Fruit fly (Drosophila melanogaster): ENCODE measurements around the gene CG1213.

Gene CG1213

DNA sequence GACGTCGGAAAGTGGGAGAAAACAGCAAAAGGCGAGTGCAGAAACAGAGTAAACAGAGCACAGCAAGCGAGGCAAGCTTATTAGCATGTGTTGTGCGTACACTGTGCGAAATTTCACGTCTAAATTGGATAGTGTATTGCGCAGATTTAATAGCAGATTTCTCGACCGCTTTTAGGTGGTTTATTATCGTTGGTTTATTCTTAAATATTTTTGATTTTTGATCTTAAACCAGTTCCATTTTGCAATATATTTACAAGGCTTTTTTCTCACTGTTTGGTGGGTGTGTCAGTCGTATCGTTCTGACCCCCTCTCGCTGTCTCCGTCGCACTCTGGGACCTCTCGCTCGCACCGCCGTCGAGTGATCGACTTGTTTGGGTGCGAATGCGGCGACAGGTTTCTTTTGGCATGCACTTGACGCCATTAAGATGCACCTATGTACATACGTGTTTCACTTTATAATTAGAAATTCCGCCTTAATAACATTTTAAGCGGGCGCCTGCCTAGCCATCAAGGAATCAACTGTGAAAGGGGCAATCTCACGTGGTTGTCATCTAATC, 6.9 kb upstream of the CG1213 start:
- TF ChIP-seq CG34367 (tag; optimal IDR thresholded peaks at IDR 0.05) (peak; percentile 77), fd96Ca (GFP tag; IDR thresholded peaks at IDR 0.05) (peak; percentile 97), Pif1A (GFP tag; optimal IDR thresholded peaks at IDR 0.05) (peak; percentile 89), CG8159 (tag; optimal IDR thresholded peaks at IDR 0.05) (peak; percentile 83), CG10348 (GFP tag; IDR thresholded peaks at IDR 0.05) (peak; percentile 64; the same call in 1 of the 2 replicates), CG14655 (GFP tag; optimal IDR thresholded peaks at IDR 0.05) (peak; percentile 93), CG12605 (GFP tag; IDR thresholded peaks at IDR 0.05) (peak; percentile 90), CG4496 (GFP tag; IDR thresholded peaks at IDR 0.05) (peak; percentile 96), CG9948 (tag; optimal IDR thresholded peaks at IDR 0.05) (no peak), CG13204 (GFP tag; optimal IDR thresholded peaks at IDR 0.05) (no peak), CG8301 (tag; optimal IDR thresholded peaks at IDR 0.05) (peak; percentile 95), gl (tag; optimal IDR thresholded peaks at IDR 0.05) (peak; percentile 55), Snoo (tag; optimal IDR thresholded peaks at IDR 0.05) (peak; percentile 85), CG32121 (GFP tag; IDR thresholded peaks at IDR 0.05) (peak; percentile 92), Pif1B (GFP tag; optimal IDR thresholded peaks at IDR 0.05) (peak; percentile 87), rn (GFP tag; IDR thresholded peaks at IDR 0.05) (peak; percentile 88), CG15710 (tag; optimal IDR thresholded peaks at IDR 0.05) (peak; percentile 81), D1 (tag; optimal IDR thresholded peaks at IDR 0.05) (no peak), EcR (GFP tag; optimal IDR thresholded peaks at IDR 0.05) (peak; percentile 12), CG17806 (tag; optimal IDR thresholded peaks at IDR 0.05) (peak; percentile 76), Ets98B (GFP tag; IDR thresholded peaks at IDR 0.05) (peak; percentile 96)

DNA sequence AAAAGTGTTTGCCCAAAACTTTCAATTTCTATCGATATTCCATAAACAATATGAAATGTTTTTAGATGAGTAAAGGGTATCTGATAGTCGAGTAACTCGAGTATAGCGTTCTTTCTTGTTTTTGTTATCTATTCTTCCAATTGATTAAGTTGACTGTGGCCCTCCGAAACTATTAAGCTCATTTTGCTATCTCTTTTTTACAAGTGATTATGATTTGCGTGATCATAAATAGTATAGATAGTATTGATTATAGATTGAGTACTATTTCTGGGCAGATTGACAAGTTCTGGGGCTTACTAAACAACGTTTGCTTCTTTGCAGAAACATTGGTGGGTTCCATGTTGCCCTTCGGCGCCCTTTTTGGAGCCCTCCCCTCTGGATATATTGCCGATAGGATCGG, 4.4 kb upstream of the CG1213 start:
- TF ChIP-seq CG14655 (GFP tag; optimal IDR thresholded peaks at IDR 0.05) (no peak), EcR (GFP tag; optimal IDR thresholded peaks at IDR 0.05) (no peak), CG13204 (GFP tag; optimal IDR thresholded peaks at IDR 0.05) (no peak), CG8301 (tag; optimal IDR thresholded peaks at IDR 0.05) (no peak), Ets98B (GFP tag; IDR thresholded peaks at IDR 0.05) (no peak), CG10348 (GFP tag; IDR thresholded peaks at IDR 0.05) (no peak), CG4496 (GFP tag; IDR thresholded peaks at IDR 0.05) (no peak), rn (GFP tag; IDR thresholded peaks at IDR 0.05) (no peak), Snoo (tag; optimal IDR thresholded peaks at IDR 0.05) (no peak), CG8159 (tag; optimal IDR thresholded peaks at IDR 0.05) (no peak), Pif1B (GFP tag; optimal IDR thresholded peaks at IDR 0.05) (no peak)

DNA sequence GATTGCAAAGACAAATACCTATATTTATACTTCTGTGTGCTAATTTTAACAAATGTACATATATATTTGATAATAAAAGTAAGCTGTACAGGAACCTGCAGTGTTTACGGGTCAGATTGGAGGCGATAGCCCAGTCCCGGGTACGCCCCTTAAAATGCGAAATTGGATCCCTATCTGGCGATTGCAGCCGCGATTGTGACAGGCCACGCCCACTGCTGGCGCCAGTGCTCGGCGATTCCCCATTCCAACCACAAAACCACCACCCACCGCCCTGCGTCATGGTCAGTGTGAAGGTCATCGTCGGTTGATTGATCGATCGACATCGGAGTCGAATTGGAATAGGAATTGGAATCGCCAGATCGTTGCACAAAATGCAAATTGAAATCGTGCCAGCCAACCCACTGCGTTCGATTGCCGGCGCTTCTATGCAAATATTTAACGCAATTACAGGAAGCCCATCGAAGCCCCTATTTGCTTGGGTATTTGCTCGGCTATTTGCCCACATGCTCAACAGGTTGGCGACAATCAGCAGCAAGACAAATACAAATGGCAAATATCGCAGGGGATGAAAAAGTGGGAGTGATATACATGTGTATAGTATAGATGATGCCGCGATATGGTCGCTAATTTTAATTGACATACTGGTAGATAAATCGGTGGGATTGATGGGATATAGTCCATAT, 2.1 kb upstream of the CG1213 start:
- TF ChIP-seq CG34367 (tag; optimal IDR thresholded peaks at IDR 0.05): peak; percentile 51
- no peak for TF ChIP-seq CG8159 (tag; optimal IDR thresholded peaks at IDR 0.05)
- no peak for TF ChIP-seq fd96Ca (GFP tag; IDR thresholded peaks at IDR 0.05)
- peak; percentile 29 for TF ChIP-seq CG14655 (GFP tag; optimal IDR thresholded peaks at IDR 0.05)
- TF ChIP-seq Pif1B (GFP tag; optimal IDR thresholded peaks at IDR 0.05): peak; percentile 33
- TF ChIP-seq CG10348 (GFP tag; IDR thresholded peaks at IDR 0.05): no peak
- TF ChIP-seq CG4496 (GFP tag; IDR thresholded peaks at IDR 0.05): peak; percentile 35; the same call in 1 of the 3 replicates
- TF ChIP-seq CG17806 (tag; optimal IDR thresholded peaks at IDR 0.05): peak; percentile 8
- TF ChIP-seq Pif1A (GFP tag; optimal IDR thresholded peaks at IDR 0.05): peak; percentile 69

DNA sequence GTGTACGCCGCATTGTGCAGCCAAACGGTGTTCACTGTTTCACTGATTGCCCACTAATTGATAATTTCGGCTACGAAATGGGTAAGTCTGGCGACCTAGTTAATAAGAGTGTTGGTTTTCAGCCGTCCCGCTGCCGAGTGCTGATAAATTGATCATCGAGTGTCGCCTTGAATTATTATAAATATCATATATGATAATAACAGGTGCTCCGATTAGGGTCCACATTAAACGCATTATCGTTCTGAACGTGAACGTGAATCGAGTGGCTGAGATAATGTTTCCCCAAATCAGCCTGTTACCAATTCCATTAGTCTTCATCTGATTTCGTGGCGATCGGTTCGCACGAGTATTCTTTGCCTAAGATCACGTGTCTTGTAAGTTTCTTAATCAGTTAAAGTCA, 320 bp downstream of the CG1213 start:
- no peak for TF ChIP-seq EcR (GFP tag; optimal IDR thresholded peaks at IDR 0.05)
- no peak for TF ChIP-seq CG12605 (GFP tag; IDR thresholded peaks at IDR 0.05)
- no peak for TF ChIP-seq CG13204 (GFP tag; optimal IDR thresholded peaks at IDR 0.05)

- TF ChIP-seq D1 (tag; optimal IDR thresholded peaks at IDR 0.05): no peak
- no peak for TF ChIP-seq CG32121 (GFP tag; IDR thresholded peaks at IDR 0.05)
- TF ChIP-seq CG8301 (tag; optimal IDR thresholded peaks at IDR 0.05): no peak
- TF ChIP-seq Snoo (tag; optimal IDR thresholded peaks at IDR 0.05): no peak
- TF ChIP-seq CG14655 (GFP tag; optimal IDR thresholded peaks at IDR 0.05): no peak
- no peak for TF ChIP-seq Ets98B (GFP tag; IDR thresholded peaks at IDR 0.05)
- TF ChIP-seq CG4496 (GFP tag; IDR thresholded peaks at IDR 0.05): no peak
- TF ChIP-seq CG15710 (tag; optimal IDR thresholded peaks at IDR 0.05): no peak
- TF ChIP-seq rn (GFP tag; IDR thresholded peaks at IDR 0.05): no peak
- no peak for TF ChIP-seq CG34367 (tag; optimal IDR thresholded peaks at IDR 0.05)
- no peak for TF ChIP-seq EcR (GFP tag; optimal IDR thresholded peaks at IDR 0.05)
- no peak for TF ChIP-seq Pif1B (GFP tag; optimal IDR thresholded peaks at IDR 0.05)
- TF ChIP-seq CG10348 (GFP tag; IDR thresholded peaks at IDR 0.05): no peak
- no peak for TF ChIP-seq gl (tag; optimal IDR thresholded peaks at IDR 0.05)
- TF ChIP-seq fd96Ca (GFP tag; IDR thresholded peaks at IDR 0.05): no peak
- TF ChIP-seq CG17806 (tag; optimal IDR thresholded peaks at IDR 0.05): no peak
- TF ChIP-seq CG9948 (tag; optimal IDR thresholded peaks at IDR 0.05): no peak
- TF ChIP-seq CG8159 (tag; optimal IDR thresholded peaks at IDR 0.05): no peak
Observed at dm6 chr3R:5843516-5843915, 2.5 kb downstream of the CG1213 start.

- TF ChIP-seq CG34367 (tag; optimal IDR thresholded peaks at IDR 0.05): no peak
- TF ChIP-seq CG32121 (GFP tag; IDR thresholded peaks at IDR 0.05): no peak
- no peak for TF ChIP-seq Pif1A (GFP tag; optimal IDR thresholded peaks at IDR 0.05)
- no peak for TF ChIP-seq Pif1B (GFP tag; optimal IDR thresholded peaks at IDR 0.05)
- TF ChIP-seq CG4496 (GFP tag; IDR thresholded peaks at IDR 0.05): no peak
- TF ChIP-seq D1 (tag; optimal IDR thresholded peaks at IDR 0.05): no peak
- TF ChIP-seq fd96Ca (GFP tag; IDR thresholded peaks at IDR 0.05): no peak
- no peak for TF ChIP-seq CG8159 (tag; optimal IDR thresholded peaks at IDR 0.05)
- no peak for TF ChIP-seq CG10348 (GFP tag; IDR thresholded peaks at IDR 0.05)
- no peak for TF ChIP-seq CG9948 (tag; optimal IDR thresholded peaks at IDR 0.05)
- TF ChIP-seq rn (GFP tag; IDR thresholded peaks at IDR 0.05): no peak
- TF ChIP-seq CG15710 (tag; optimal IDR thresholded peaks at IDR 0.05): no peak
- no peak for TF ChIP-seq EcR (GFP tag; optimal IDR thresholded peaks at IDR 0.05)
- no peak for TF ChIP-seq CG17806 (tag; optimal IDR thresholded peaks at IDR 0.05)
- TF ChIP-seq Ets98B (GFP tag; IDR thresholded peaks at IDR 0.05): no peak
- no peak for TF ChIP-seq Snoo (tag; optimal IDR thresholded peaks at IDR 0.05)
Observed at dm6 chr3R:5846570-5847270, 5.8 kb downstream of the CG1213 start, which contains the start of gene CG14676. TSS of gene CG14676 (plus strand) at chr3R:5847220.
